Fruit fly (Drosophila melanogaster): ENCODE measurements around the gene Myb.

- TF ChIP-seq CG3032 (tag; optimal IDR thresholded peaks at IDR 0.05) (no peak), topi (GFP tag; optimal IDR thresholded peaks at IDR 0.05) (no peak), Sox15 (GFP tag; optimal IDR thresholded peaks at IDR 0.05) (no peak), Ets96B (tag; optimal IDR thresholded peaks at IDR 0.05) (no peak), dac (GFP tag; optimal IDR thresholded peaks at IDR 0.05) (no peak), salr (GFP tag; optimal IDR thresholded peaks at IDR 0.05) (peak in 1 of 2 experiments; percentile 10), Blimp-1 (GFP tag; optimal IDR thresholded peaks at IDR 0.05) (no peak), lz (GFP tag; optimal IDR thresholded peaks at IDR 0.05) (no peak), Ets21C (GFP tag; optimal IDR thresholded peaks at IDR 0.05) (no peak), fd59A (GFP tag; optimal IDR thresholded peaks at IDR 0.05) (no peak), CG3919 (GFP tag; optimal IDR thresholded peaks at IDR 0.05) (no peak), Hr39 (GFP tag; optimal IDR thresholded peaks at IDR 0.05) (no peak), Lpt (GFP tag; optimal IDR thresholded peaks at IDR 0.05) (no peak), fd85E (GFP tag; optimal IDR thresholded peaks at IDR 0.05) (no peak)
Observed at dm6 chrX:15812615-15812995, 45.0 kb downstream of the Myb start.

Measured in whole organism, prepupa.